Fruit fly (Drosophila melanogaster): ENCODE measurements around the gene CG33654.

CG33654 gene

DNA sequence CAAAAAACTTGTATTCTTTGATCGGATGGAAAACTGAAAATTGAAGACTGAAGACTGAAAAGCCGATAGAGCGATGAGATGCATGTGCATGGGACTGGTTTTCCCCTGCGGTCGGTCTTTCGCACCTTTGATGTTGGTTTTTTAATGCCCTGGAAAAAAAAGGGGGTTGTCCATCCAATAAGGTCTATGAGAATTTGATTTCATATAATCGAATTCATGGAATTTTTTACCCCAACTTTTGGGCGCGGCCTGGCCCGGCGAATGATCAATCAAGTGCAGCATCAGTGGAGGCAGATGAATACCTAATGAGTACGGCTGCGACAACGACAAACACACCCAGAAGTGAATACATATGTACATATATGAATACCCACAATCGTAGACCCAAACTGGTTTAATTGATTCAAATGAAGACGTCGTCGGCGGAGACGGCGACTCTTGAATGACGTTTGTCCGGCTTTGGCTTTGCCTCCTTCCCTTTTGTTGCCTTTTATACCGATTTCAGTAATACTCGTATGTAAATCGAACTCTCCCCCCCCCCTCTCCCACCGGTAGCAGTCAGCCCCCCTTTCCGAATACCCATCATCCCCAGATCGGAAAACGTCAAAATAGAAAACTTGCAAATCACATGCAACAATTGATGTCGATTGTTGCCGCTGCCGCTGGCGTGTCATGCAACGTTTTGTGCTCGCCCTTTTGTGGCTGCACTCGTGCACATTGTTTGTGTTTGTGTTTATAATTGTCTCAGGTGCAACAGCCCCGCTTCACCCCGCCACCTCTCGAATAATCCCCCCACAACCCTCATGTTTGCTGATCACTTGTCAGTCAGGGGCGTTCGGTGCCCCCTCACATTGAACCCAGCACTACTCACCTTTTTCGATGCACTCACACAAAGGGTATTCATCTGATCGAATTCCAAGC, 20.3 kb upstream of the CG33654 start:
- TF ChIP-seq D1 (tag; optimal IDR thresholded peaks at IDR 0.05) (no peak), EcR (GFP tag; optimal IDR thresholded peaks at IDR 0.05) (peak; percentile 12), gl (tag; optimal IDR thresholded peaks at IDR 0.05) (peak; percentile 2)

DNA sequence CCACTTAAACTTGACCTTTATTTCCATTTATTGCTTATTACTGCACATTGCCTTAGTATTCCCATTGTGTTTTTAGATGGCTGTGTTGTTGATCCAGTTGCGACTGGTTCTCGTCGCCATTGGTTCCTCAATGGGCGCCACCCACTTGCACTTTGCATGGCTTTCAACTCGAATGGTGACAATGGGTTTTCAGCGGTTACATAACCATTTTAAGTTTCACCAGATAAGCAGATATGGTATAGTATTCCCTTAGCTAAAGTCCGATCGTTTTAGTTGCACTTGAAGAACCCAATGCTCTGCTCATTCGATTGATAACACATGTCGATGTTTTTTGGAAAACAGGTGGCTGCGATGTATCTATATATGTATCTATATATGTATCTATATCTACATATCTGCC, 18.9 kb upstream of the CG33654 start:
- TF ChIP-seq CG15710 (tag; optimal IDR thresholded peaks at IDR 0.05) (peak; percentile 7), fd96Ca (GFP tag; IDR thresholded peaks at IDR 0.05) (no peak)

- TF ChIP-seq CG17806 (tag; optimal IDR thresholded peaks at IDR 0.05) (peak; percentile 45), rn (GFP tag; IDR thresholded peaks at IDR 0.05) (no peak), CG32121 (GFP tag; IDR thresholded peaks at IDR 0.05) (no peak), CG12605 (GFP tag; IDR thresholded peaks at IDR 0.05) (no peak), Pif1B (GFP tag; optimal IDR thresholded peaks at IDR 0.05) (peak; percentile 31), CG8301 (tag; optimal IDR thresholded peaks at IDR 0.05) (peak; percentile 27), CG4496 (GFP tag; IDR thresholded peaks at IDR 0.05) (peak; percentile 51; the same call in 2 of the 3 replicates), Ets98B (GFP tag; IDR thresholded peaks at IDR 0.05) (peak; percentile 40), CG14655 (GFP tag; optimal IDR thresholded peaks at IDR 0.05) (peak; percentile 25), CG13204 (GFP tag; optimal IDR thresholded peaks at IDR 0.05) (no peak), Pif1A (GFP tag; optimal IDR thresholded peaks at IDR 0.05) (peak; percentile 45), gl (tag; optimal IDR thresholded peaks at IDR 0.05) (peak; percentile 22), CG9948 (tag; optimal IDR thresholded peaks at IDR 0.05) (peak; percentile 6), Snoo (tag; optimal IDR thresholded peaks at IDR 0.05) (no peak), D1 (tag; optimal IDR thresholded peaks at IDR 0.05) (no peak), CG34367 (tag; optimal IDR thresholded peaks at IDR 0.05) (no peak), fd96Ca (GFP tag; IDR thresholded peaks at IDR 0.05) (no peak), CG15710 (tag; optimal IDR thresholded peaks at IDR 0.05) (peak; percentile 40), CG10348 (GFP tag; IDR thresholded peaks at IDR 0.05) (no peak), CG8159 (tag; optimal IDR thresholded peaks at IDR 0.05) (peak; percentile 61), EcR (GFP tag; optimal IDR thresholded peaks at IDR 0.05) (no peak)
Observed at dm6 chr3R:9600558-9600959, 17.5 kb upstream of the CG33654 start.

dm6 chr3R:9598099-9598498, 15.1 kb upstream of the CG33654 start:
- TF ChIP-seq EcR (GFP tag; optimal IDR thresholded peaks at IDR 0.05), result no peak
- TF ChIP-seq gl (tag; optimal IDR thresholded peaks at IDR 0.05), result peak; percentile 6
- peak; percentile 48; the same call in 1 of the 2 replicates for TF ChIP-seq CG10348 (GFP tag; IDR thresholded peaks at IDR 0.05)
- TF ChIP-seq CG9948 (tag; optimal IDR thresholded peaks at IDR 0.05), result peak; percentile 75
- TF ChIP-seq fd96Ca (GFP tag; IDR thresholded peaks at IDR 0.05), result peak; percentile 87
- TF ChIP-seq CG8159 (tag; optimal IDR thresholded peaks at IDR 0.05), result peak; percentile 67
- TF ChIP-seq Pif1A (GFP tag; optimal IDR thresholded peaks at IDR 0.05), result peak; percentile 85
- TF ChIP-seq D1 (tag; optimal IDR thresholded peaks at IDR 0.05), result peak; percentile 20
- TF ChIP-seq CG34367 (tag; optimal IDR thresholded peaks at IDR 0.05), result peak; percentile 47
- peak; percentile 76 for TF ChIP-seq CG32121 (GFP tag; IDR thresholded peaks at IDR 0.05)
- TF ChIP-seq Snoo (tag; optimal IDR thresholded peaks at IDR 0.05), result peak; percentile 27
- TF ChIP-seq CG17806 (tag; optimal IDR thresholded peaks at IDR 0.05), result peak; percentile 75
- TF ChIP-seq CG13204 (GFP tag; optimal IDR thresholded peaks at IDR 0.05), result peak; percentile 6
- peak; percentile 38; the same call in 1 of the 2 replicates for TF ChIP-seq rn (GFP tag; IDR thresholded peaks at IDR 0.05)
- peak; percentile 77 for TF ChIP-seq Pif1B (GFP tag; optimal IDR thresholded peaks at IDR 0.05)
- TF ChIP-seq CG15710 (tag; optimal IDR thresholded peaks at IDR 0.05), result peak; percentile 58
- peak; percentile 92 for TF ChIP-seq CG14655 (GFP tag; optimal IDR thresholded peaks at IDR 0.05)
- peak; percentile 68 for TF ChIP-seq Ets98B (GFP tag; IDR thresholded peaks at IDR 0.05)
- TF ChIP-seq CG4496 (GFP tag; IDR thresholded peaks at IDR 0.05), result peak; percentile 82
- TF ChIP-seq CG8301 (tag; optimal IDR thresholded peaks at IDR 0.05), result peak; percentile 94
- TF ChIP-seq CG12605 (GFP tag; IDR thresholded peaks at IDR 0.05), result peak; percentile 73

DNA sequence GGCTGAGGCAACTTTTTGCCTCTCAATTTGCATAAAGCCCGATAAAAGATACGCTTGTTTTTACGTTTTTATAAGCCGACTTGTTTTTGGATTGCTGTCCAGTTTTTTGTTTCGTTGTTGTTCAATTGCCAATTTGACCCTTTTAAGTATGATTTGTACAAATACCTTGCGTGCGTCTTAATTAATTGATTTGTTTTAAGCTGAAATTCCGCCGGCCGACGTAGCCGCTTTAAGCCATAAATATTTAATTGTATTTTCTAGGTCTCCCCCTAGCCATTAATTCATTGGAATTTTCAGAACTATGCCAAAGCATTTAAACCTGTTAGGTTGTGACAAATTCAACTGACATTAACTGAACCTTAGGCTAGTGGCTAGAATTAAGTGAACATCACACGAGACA, 13.6 kb upstream of the CG33654 start:
- TF ChIP-seq D1 (tag; optimal IDR thresholded peaks at IDR 0.05) (no peak), Pif1A (GFP tag; optimal IDR thresholded peaks at IDR 0.05) (no peak), rn (GFP tag; IDR thresholded peaks at IDR 0.05) (no peak), CG9948 (tag; optimal IDR thresholded peaks at IDR 0.05) (no peak), CG17806 (tag; optimal IDR thresholded peaks at IDR 0.05) (no peak), CG8301 (tag; optimal IDR thresholded peaks at IDR 0.05) (no peak), fd96Ca (GFP tag; IDR thresholded peaks at IDR 0.05) (no peak), CG34367 (tag; optimal IDR thresholded peaks at IDR 0.05) (no peak), Pif1B (GFP tag; optimal IDR thresholded peaks at IDR 0.05) (no peak), CG10348 (GFP tag; IDR thresholded peaks at IDR 0.05) (no peak), CG15710 (tag; optimal IDR thresholded peaks at IDR 0.05) (no peak), CG14655 (GFP tag; optimal IDR thresholded peaks at IDR 0.05) (no peak), Ets98B (GFP tag; IDR thresholded peaks at IDR 0.05) (no peak), EcR (GFP tag; optimal IDR thresholded peaks at IDR 0.05) (no peak), CG4496 (GFP tag; IDR thresholded peaks at IDR 0.05) (no peak), CG13204 (GFP tag; optimal IDR thresholded peaks at IDR 0.05) (no peak)

Measured in whole organism, pupa.